Worm (Caenorhabditis elegans): ENCODE data around the gene K10H10.5.

DNA sequence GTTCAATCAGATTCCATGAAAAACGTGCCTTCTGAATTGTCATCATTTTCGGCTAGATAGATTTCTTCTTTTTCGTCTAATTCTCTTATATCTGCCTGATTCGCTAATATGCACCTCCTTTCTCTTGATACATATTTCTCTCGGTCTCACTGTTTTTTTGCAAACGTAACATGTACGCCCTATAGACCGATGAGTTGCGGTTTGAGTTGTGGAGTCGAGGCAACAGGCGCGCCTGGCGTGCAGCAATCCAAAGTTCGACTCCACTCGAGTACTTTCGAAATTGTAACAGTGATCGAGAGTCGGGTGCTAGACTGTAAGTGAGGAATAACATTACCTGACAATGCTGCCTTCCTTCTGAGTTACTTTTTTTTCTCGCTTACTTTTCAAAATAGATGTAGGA lies 4.7 kb upstream of the K10H10.5 start:
- peak; percentile 92 for TF ChIP-seq ztf-23 (GFP tag; IDR thresholded peaks at IDR 0.05)
- TF ChIP-seq ztf-29 (GFP tag; IDR thresholded peaks at IDR 0.05) = peak; percentile 90
- peak; percentile 96 for TF ChIP-seq flt-1 (GFP tag; IDR thresholded peaks at IDR 0.05)
- peak; percentile 82 for TF ChIP-seq ref-1 (GFP tag; conservative IDR thresholded peaks at IDR 0.05)
- TF ChIP-seq klf-2 (GFP tag; conservative IDR thresholded peaks at IDR 0.05) = peak; percentile 88
- TF ChIP-seq cog-1 (tag; optimal IDR thresholded peaks at IDR 0.05) = peak; percentile 92
- peak; percentile 87 for TF ChIP-seq T22C8.4 (GFP tag; IDR thresholded peaks at IDR 0.05)

Data from whole organism, midembryonic.